Fruit fly (Drosophila melanogaster): ENCODE measurements around the gene CG8774.
A peak's percentile ranks its signal among the peaks of the same experiment; 100 is the strongest.

CG8774 gene

DNA sequence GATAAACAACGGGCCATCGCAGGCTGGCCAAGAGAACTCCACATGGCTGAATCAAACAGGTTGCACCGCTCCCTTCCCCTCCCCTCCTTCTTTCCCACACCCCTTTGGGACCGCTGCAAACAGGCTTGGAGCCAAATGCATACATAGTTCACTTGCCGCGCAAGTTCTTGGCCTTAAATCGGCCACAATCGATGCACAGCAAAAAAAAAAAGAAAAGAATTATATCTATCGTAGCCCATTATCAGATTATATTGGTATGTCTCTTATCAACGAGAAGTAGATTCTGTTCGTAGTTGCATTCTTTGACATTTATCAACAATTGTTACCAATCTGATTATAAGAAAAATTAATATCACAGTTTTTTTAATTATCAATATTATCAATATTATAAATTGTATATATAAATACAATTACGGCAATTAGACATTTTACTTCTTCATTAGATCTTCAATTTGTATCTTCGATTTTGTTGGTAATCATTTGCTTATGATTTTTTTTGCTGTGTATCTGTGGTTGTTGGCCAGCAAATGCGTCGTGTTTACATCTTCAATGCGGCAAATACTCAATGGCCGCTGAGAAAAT lies 6.8 kb downstream of the CG8774 start (continued):
- TF ChIP-seq CG9139 (GFP tag; optimal IDR thresholded peaks at IDR 0.05) = peak; percentile 77
- TF ChIP-seq Smox (GFP tag; optimal IDR thresholded peaks at IDR 0.05) = peak; percentile 63
- TF ChIP-seq CG1621 (tag; optimal IDR thresholded peaks at IDR 0.05) = peak; percentile 40
- TF ChIP-seq topi (GFP tag; optimal IDR thresholded peaks at IDR 0.05) = peak; percentile 75
- TF ChIP-seq vri (GFP tag; optimal IDR thresholded peaks at IDR 0.05) = peak; percentile 25
- TF ChIP-seq Hr4 (GFP tag; optimal IDR thresholded peaks at IDR 0.05) = peak; percentile 45
- peak; percentile 63 for TF ChIP-seq Sox102F (GFP tag; optimal IDR thresholded peaks at IDR 0.05)
- TF ChIP-seq achi (GFP tag; optimal IDR thresholded peaks at IDR 0.05) = peak; percentile 90
- peak; percentile 54 for TF ChIP-seq Hr39 (GFP tag; optimal IDR thresholded peaks at IDR 0.05)
- peak; percentile 79 for TF ChIP-seq CG15336 (GFP tag; IDR thresholded peaks at IDR 0.05)
- TF ChIP-seq CG16779 (tag; optimal IDR thresholded peaks at IDR 0.05) = peak; percentile 79
- TF ChIP-seq net (GFP tag; optimal IDR thresholded peaks at IDR 0.05) = peak; percentile 76
- TF ChIP-seq CG8119 (GFP tag; IDR thresholded peaks at IDR 0.05) = peak; percentile 84
- no peak for TF ChIP-seq Eip93F (GFP tag; optimal IDR thresholded peaks at IDR 0.05)
- TF ChIP-seq CG31627 (GFP tag; optimal IDR thresholded peaks at IDR 0.05) = peak; percentile 62
- TF ChIP-seq CG11294 (GFP tag; IDR thresholded peaks at IDR 0.05) = peak; percentile 26; the same call in 1 of the 2 replicates
- TF ChIP-seq fd59A (GFP tag; optimal IDR thresholded peaks at IDR 0.05) = peak; percentile 67
- TF ChIP-seq CG6854 (GFP tag; optimal IDR thresholded peaks at IDR 0.05) = peak; percentile 79
- peak; percentile 62 for TF ChIP-seq eg (GFP tag; IDR thresholded peaks at IDR 0.05)
- TF ChIP-seq CG7368 (GFP tag; optimal IDR thresholded peaks at IDR 0.05) = peak; percentile 63
- TF ChIP-seq spab (GFP tag; optimal IDR thresholded peaks at IDR 0.05) = peak; percentile 86
- peak; percentile 82 for TF ChIP-seq CG11762 (GFP tag; optimal IDR thresholded peaks at IDR 0.05; ENCODE audit: insufficient read depth)
- peak; percentile 61 for TF ChIP-seq Sox15 (GFP tag; optimal IDR thresholded peaks at IDR 0.05)
- TF ChIP-seq CG6808 (GFP tag; optimal IDR thresholded peaks at IDR 0.05) = peak; percentile 83
- TF ChIP-seq CG10669 (GFP tag; optimal IDR thresholded peaks at IDR 0.05) = peak; percentile 68
- TF ChIP-seq acj6 (GFP tag; optimal IDR thresholded peaks at IDR 0.05) = peak; percentile 85
- TF ChIP-seq Hr38 (GFP tag; optimal IDR thresholded peaks at IDR 0.05) = no peak
- peak; percentile 74 to 78 for TF ChIP-seq ss (GFP tag; optimal IDR thresholded peaks at IDR 0.05)
- peak; percentile 90 for TF ChIP-seq CG10631 (GFP tag; optimal IDR thresholded peaks at IDR 0.05)
- peak; percentile 79 for TF ChIP-seq Lpt (GFP tag; optimal IDR thresholded peaks at IDR 0.05)
- peak; percentile 59 for TF ChIP-seq CG11902 (GFP tag; optimal IDR thresholded peaks at IDR 0.05)
- TF ChIP-seq esn (GFP tag; optimal IDR thresholded peaks at IDR 0.05) = peak; percentile 88
- no peak for TF ChIP-seq fkh (GFP tag; optimal IDR thresholded peaks at IDR 0.05)
- peak; percentile 62 for TF ChIP-seq lz (GFP tag; optimal IDR thresholded peaks at IDR 0.05)
- peak; percentile 87 for TF ChIP-seq Ets96B (tag; optimal IDR thresholded peaks at IDR 0.05)
- TF ChIP-seq CG3032 (tag; optimal IDR thresholded peaks at IDR 0.05) = peak; percentile 82
- peak; percentile 79 for TF ChIP-seq Met (GFP tag; optimal IDR thresholded peaks at IDR 0.05)
- peak; percentile 94 for TF ChIP-seq CG32006 (GFP tag; optimal IDR thresholded peaks at IDR 0.05)
- peak; percentile 68 for TF ChIP-seq Sox14 (GFP tag; optimal IDR thresholded peaks at IDR 0.05)
- TF ChIP-seq cyc (GFP tag; optimal IDR thresholded peaks at IDR 0.05) = peak; percentile 61

DNA sequence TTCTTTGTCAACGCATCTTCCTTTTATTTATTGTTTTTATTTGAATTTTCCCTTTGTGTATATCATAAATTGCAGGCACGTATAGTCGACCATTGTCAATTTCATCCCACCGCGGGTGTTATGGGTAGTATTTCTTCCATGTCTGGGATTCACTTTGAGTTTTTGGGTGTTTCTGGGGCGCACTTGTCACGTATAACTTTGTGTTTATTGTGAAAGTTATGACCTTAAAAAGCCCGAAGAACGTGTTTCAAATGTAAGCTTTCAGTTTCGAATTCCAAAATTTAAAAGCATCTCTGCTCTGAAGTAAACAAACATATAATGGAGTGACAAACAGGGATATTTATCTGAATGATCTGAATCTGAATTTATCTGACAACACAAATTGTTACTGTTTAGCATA lies 8.0 kb downstream of the CG8774 start:
- TF ChIP-seq CG8119 (GFP tag; IDR thresholded peaks at IDR 0.05) (no peak), Eip78C (GFP tag) (peak; percentile 27)
